Fruit fly (Drosophila melanogaster) whole organism, wandering third instar larva: ENCODE measurements around the gene CG13384.

Experiments used
- Abd-B ChIP-seq: fragments of >200 bp; optimal IDR thresholded peaks from 2 replicates; lab custom pipeline; 2017; ENCODE audit warnings: missing biosample characterization, missing genetic modification characterization
- CG32264 ChIP-seq: fragments of 200-800 bp; sonication (Bioruptor generic); optimal IDR thresholded peaks from 2 replicates; lab custom pipeline; 2016; ENCODE audit warnings: missing biosample characterization, missing genetic modification characterization
- CG9705 ChIP-seq: fragments of 200-800 bp; sonication (Bioruptor generic); optimal IDR thresholded peaks from 2 replicates; lab custom pipeline; 2018; ENCODE audit warnings: missing biosample characterization, mild to moderate bottlenecking, missing genetic modification characterization
- Dfd ChIP-seq: fragments of >200 bp; optimal IDR thresholded peaks from 2 replicates; lab custom pipeline; 2017; ENCODE audit warnings: missing biosample characterization, missing genetic modification characterization
- Dif ChIP-seq: fragments of 200-275, 200-300 bp; sonication (Bioruptor generic); optimal IDR thresholded peaks from 2 replicates; lab custom pipeline; 2018; ENCODE audit warnings: missing biosample characterization, missing genetic modification characterization; ENCODE audit not compliant: partially characterized antibody
- GATAd ChIP-seq: sonication (Bioruptor generic); optimal IDR thresholded peaks from 2 replicates; lab custom pipeline; 2016; ENCODE audit warnings: missing biosample characterization, missing genetic modification characterization
- HLH106 ChIP-seq: fragments of 200-800 bp; optimal IDR thresholded peaks from 3 replicates; lab custom pipeline; 2019; ENCODE audit warnings: missing biosample characterization, mild to moderate bottlenecking, missing genetic modification characterization, moderate library complexity
- Hnf4 ChIP-seq: fragments of 200-800 bp; sonication (Bioruptor generic); optimal IDR thresholded peaks from 2 replicates; lab custom pipeline; 2016; ENCODE audit warnings: missing biosample characterization, mild to moderate bottlenecking, missing genetic modification characterization
- Hr78 ChIP-seq: fragments of >200 bp; optimal IDR thresholded peaks from 2 replicates; lab custom pipeline; 2017; ENCODE audit warnings: missing biosample characterization, missing genetic modification characterization
- Hr83 ChIP-seq: fragments of 200-300 bp; sonication (Bioruptor generic); optimal IDR thresholded peaks from 2 replicates; lab custom pipeline; 2016; ENCODE audit warnings: missing biosample characterization, mild to moderate bottlenecking, missing genetic modification characterization, moderate library complexity; ENCODE audit not compliant: poor library complexity, severe bottlenecking
- Jra ChIP-seq: sonication (Bioruptor generic); optimal IDR thresholded peaks from 2 replicates; lab custom pipeline; 2016; ENCODE audit warnings: missing biosample characterization, missing genetic modification characterization
- Mio ChIP-seq: sonication (Bioruptor generic); optimal IDR thresholded peaks from 2 replicates; lab custom pipeline; 2016; ENCODE audit warnings: missing biosample characterization, missing genetic modification characterization
- Myc ChIP-seq: fragments of >200 bp; optimal IDR thresholded peaks from 2 replicates; lab custom pipeline; 2017
- N ChIP-seq: fragments of >200 bp; optimal IDR thresholded peaks from 2 replicates; lab custom pipeline; 2018; ENCODE audit warnings: missing biosample characterization, missing external identifiers, missing genetic modification characterization
- OdsH ChIP-seq: fragments of 200-800 bp; sonication (Bioruptor generic); optimal IDR thresholded peaks from 2 replicates; lab custom pipeline; 2016; ENCODE audit warnings: missing biosample characterization, mild to moderate bottlenecking, missing genetic modification characterization
- Rel ChIP-seq, 2 experiments: fragments of 200-800 bp; sonication (Bioruptor generic) in 1 of 2; optimal IDR thresholded peaks; 2 replicates in 1 of 2; 3 replicates in 1 of 2; lab custom pipeline; 2016 to 2019; ENCODE audit warnings: mild to moderate bottlenecking in 2 of 2, missing biosample characterization in 2 of 2, missing genetic modification characterization in 2 of 2, moderate library complexity in 1 of 2
- Sp1 ChIP-seq: fragments of 200-800 bp; sonication (Bioruptor generic); optimal IDR thresholded peaks from 3 replicates; lab custom pipeline; 2019; ENCODE audit warnings: missing biosample characterization, mild to moderate bottlenecking, missing genetic modification characterization, moderate library complexity
- Vsx2 ChIP-seq: fragments of 200-300, 225-300 bp; sonication (Bioruptor generic); optimal IDR thresholded peaks from 2 replicates; lab custom pipeline; 2018; ENCODE audit warnings: missing biosample characterization, missing genetic modification characterization; ENCODE audit not compliant: partially characterized antibody
- br ChIP-seq: fragments of 200-800 bp; sonication (Bioruptor generic); optimal IDR thresholded peaks from 2 replicates; lab custom pipeline; 2016; ENCODE audit warnings: missing biosample characterization, missing genetic modification characterization
- brk ChIP-seq: fragments of 200-800 bp; sonication (Bioruptor generic); optimal IDR thresholded peaks from 2 replicates; lab custom pipeline; 2016; ENCODE audit warnings: missing biosample characterization, mild to moderate bottlenecking, missing genetic modification characterization
- dl ChIP-seq, 2 experiments: fragments of 175-275, 200-275 bp in 1 of 2; fragments of 200-275 bp in 1 of 2; sonication (Bioruptor generic); optimal IDR thresholded peaks; lab custom pipeline; 2018; ENCODE audit warnings: mild to moderate bottlenecking in 2 of 2, missing biosample characterization in 2 of 2, missing genetic modification characterization in 2 of 2, moderate library complexity in 2 of 2; ENCODE audit not compliant: partially characterized antibody in 2 of 2, insufficient read depth in 1 of 2
- dmrt93B ChIP-seq: fragments of 200-800 bp; sonication (Bioruptor generic); optimal IDR thresholded peaks from 2 replicates; lab custom pipeline; 2018; ENCODE audit warnings: missing biosample characterization, mild to moderate bottlenecking, missing genetic modification characterization
- dsf ChIP-seq: sonication (Bioruptor generic); optimal IDR thresholded peaks from 2 replicates; lab custom pipeline; 2016; ENCODE audit warnings: missing biosample characterization, missing genetic modification characterization, borderline replicate concordance
- ey ChIP-seq: fragments of 200-800 bp; sonication (Bioruptor generic); optimal IDR thresholded peaks from 2 replicates; lab custom pipeline; 2016; ENCODE audit warnings: missing biosample characterization, missing genetic modification characterization
- foxo ChIP-seq, 2 experiments: fragments of 200-800 bp; sonication (Bioruptor generic); optimal IDR thresholded peaks; 2 replicates in 1 of 2; 3 replicates in 1 of 2; lab custom pipeline; 2016 to 2017; ENCODE audit warnings: missing biosample characterization in 2 of 2, missing genetic modification characterization in 2 of 2
- fru ChIP-seq: fragments of 200-800 bp; sonication (Bioruptor generic); optimal IDR thresholded peaks from 3 replicates; lab custom pipeline; 2016; ENCODE audit warnings: missing biosample characterization, mild to moderate bottlenecking, missing genetic modification characterization
- h ChIP-seq: fragments of 200-800 bp; sonication (Bioruptor generic); optimal IDR thresholded peaks from 3 replicates; lab custom pipeline; 2016; ENCODE audit warnings: missing biosample characterization, mild to moderate bottlenecking, missing genetic modification characterization
- jim ChIP-seq: fragments of 175-275, 200-325 bp; sonication (Bioruptor generic); optimal IDR thresholded peaks from 2 replicates; lab custom pipeline; 2016; ENCODE audit warnings: missing biosample characterization, mild to moderate bottlenecking, missing genetic modification characterization
- lola ChIP-seq: fragments of >200 bp; optimal IDR thresholded peaks from 2 replicates; lab custom pipeline; 2017; ENCODE audit warnings: missing biosample characterization, missing genetic modification characterization
- pan ChIP-seq: fragments of >200 bp; optimal IDR thresholded peaks from 2 replicates; lab custom pipeline; 2017
- psq ChIP-seq: fragments of 200-800 bp; sonication (Bioruptor generic); optimal IDR thresholded peaks from 3 replicates; lab custom pipeline; 2017; ENCODE audit warnings: missing biosample characterization, mild to moderate bottlenecking, missing genetic modification characterization, moderate library complexity
- rgr ChIP-seq: fragments of 200-800 bp; sonication (Bioruptor generic); optimal IDR thresholded peaks from 3 replicates; lab custom pipeline; 2016; ENCODE audit warnings: missing biosample characterization, mild to moderate bottlenecking, missing genetic modification characterization
- sage ChIP-seq: fragments of 200-800 bp; sonication (Bioruptor generic); optimal IDR thresholded peaks from 2 replicates; lab custom pipeline; 2016; ENCODE audit warnings: missing biosample characterization, mild to moderate bottlenecking, missing genetic modification characterization
- sv ChIP-seq: fragments of 200-800 bp; sonication (Bioruptor generic); optimal IDR thresholded peaks from 3 replicates; lab custom pipeline; 2016; ENCODE audit warnings: missing biosample characterization, missing genetic modification characterization
- tai ChIP-seq: sonication (Bioruptor generic); optimal IDR thresholded peaks from 2 replicates; lab custom pipeline; 2016; ENCODE audit warnings: missing biosample characterization, missing genetic modification characterization
- usp ChIP-seq: fragments of >200 bp; optimal IDR thresholded peaks from 2 replicates; lab custom pipeline; 2017; ENCODE audit warnings: missing biosample characterization, missing genetic modification characterization
- woc ChIP-seq: sonication (Bioruptor generic); optimal IDR thresholded peaks from 2 replicates; lab custom pipeline; 2016; ENCODE audit warnings: missing biosample characterization, mild to moderate bottlenecking, missing genetic modification characterization

Gene CG13384

dm6 chr2L:8414887-8415883 is 30.9 kb downstream of the CG13384 start, which contains the start of the genes CG13398 and Akap200:
Gene CG13398 (minus strand): TSS chr2L:8415256.
Gene Akap200 (plus strand): TSS chr2L:8415690.
- TF ChIP-seq Myc (peak; percentile 52), jim (no peak), N (GFP tag; lab: Kevin White, UChicago) (no peak), lola (GFP tag; lab: Kevin White, UChicago) (no peak), Dfd (GFP tag; lab: Kevin White, UChicago) (no peak), Vsx2 (GFP tag; lab: Kevin White, UChicago) (peak; percentile 38), pan (lab: Kevin White, UChicago) (no peak), br (GFP tag; lab: Kevin White, UChicago) (no peak), Dif (GFP tag; lab: Kevin White, UChicago) (peak; percentile 54), Hnf4 (peak; percentile 15), sage (GFP tag; lab: Kevin White, UChicago) (no peak), usp (no peak), tai (no peak), Hr83 (GFP tag; lab: Kevin White, UChicago) (no peak), OdsH (GFP tag; lab: Kevin White, UChicago) (no peak), dmrt93B (GFP tag; lab: Kevin White, UChicago) (no peak), Rel (GFP tag; optimal IDR thresholded peaks at IDR 0.05; lab: Kevin White, UChicago) (no peak), Rel (tag; optimal IDR thresholded peaks at IDR 0.05; lab: Kevin White, UChicago) (peak; percentile 29), foxo (GFP tag; optimal IDR thresholded peaks at IDR 0.05; lab: Kevin White, UChicago) (peak in 1 of 2 experiments; percentile 18), sv (GFP tag; lab: Kevin White, UChicago) (no peak), woc (peak; percentile 76), fru (GFP tag; lab: Kevin White, UChicago) (peak; percentile 33), CG32264 (GFP tag; lab: Kevin White, UChicago) (no peak), Sp1 (GFP tag; lab: Kevin White, UChicago) (peak; percentile 37), Abd-B (GFP tag; lab: Kevin White, UChicago) (no peak), h (peak; percentile 13), HLH106 (tag; lab: Kevin White, UChicago) (peak; percentile 49), rgr (peak; percentile 6), GATAd (no peak), dsf (GFP tag; lab: Kevin White, UChicago) (no peak), Mio (GFP tag; lab: Kevin White, UChicago) (no peak), psq (GFP tag; lab: Kevin White, UChicago) (no peak), Jra (GFP tag; lab: Kevin White, UChicago) (peak; percentile 33), ey (GFP tag; lab: Kevin White, UChicago) (no peak)
- TF ChIP-seq, all 38 proteins: peak for 13

- TF ChIP-seq ey (GFP tag; lab: Kevin White, UChicago) (peak; percentile 81), Hr83 (GFP tag; lab: Kevin White, UChicago) (no peak), rgr (peak; percentile 71), foxo (GFP tag; optimal IDR thresholded peaks at IDR 0.05; lab: Kevin White, UChicago) (peak in 1 of 2 experiments; percentile 84), Dif (GFP tag; lab: Kevin White, UChicago) (peak; percentile 77), br (GFP tag; lab: Kevin White, UChicago) (peak; percentile 73), Dfd (GFP tag; lab: Kevin White, UChicago) (no peak), Hnf4 (peak; percentile 79), lola (GFP tag; lab: Kevin White, UChicago) (no peak), usp (no peak), dmrt93B (GFP tag; lab: Kevin White, UChicago) (peak; percentile 35), sv (GFP tag; lab: Kevin White, UChicago) (no peak), HLH106 (tag; lab: Kevin White, UChicago) (peak; percentile 59), h (peak; percentile 81), CG9705 (GFP tag; lab: Kevin White, UChicago) (peak; percentile 36), Abd-B (GFP tag; lab: Kevin White, UChicago) (no peak), Mio (GFP tag; lab: Kevin White, UChicago) (no peak), psq (GFP tag; lab: Kevin White, UChicago) (peak; percentile 100), Myc (no peak), fru (GFP tag; lab: Kevin White, UChicago) (peak; percentile 84), pan (lab: Kevin White, UChicago) (no peak), tai (no peak), CG32264 (GFP tag; lab: Kevin White, UChicago) (peak; percentile 1), woc (peak; percentile 64), sage (GFP tag; lab: Kevin White, UChicago) (peak; percentile 48), Hr78 (GFP tag; lab: Kevin White, UChicago) (no peak), Sp1 (GFP tag; lab: Kevin White, UChicago) (peak; percentile 67), OdsH (GFP tag; lab: Kevin White, UChicago) (peak; percentile 49), dl (GFP tag; optimal IDR thresholded peaks at IDR 0.05; lab: Kevin White, UChicago; ENCODE audit: insufficient read depth in 1 of 2, partially characterized antibody in 2 of 2) (peak; percentile 83 to 87), jim (no peak), Rel (GFP tag; optimal IDR thresholded peaks at IDR 0.05; lab: Kevin White, UChicago) (no peak), Rel (tag; optimal IDR thresholded peaks at IDR 0.05; lab: Kevin White, UChicago) (peak; percentile 52), Jra (GFP tag; lab: Kevin White, UChicago) (peak; percentile 60), brk (GFP tag; lab: Kevin White, UChicago) (peak; percentile 37), dsf (GFP tag; lab: Kevin White, UChicago) (no peak), GATAd (no peak), N (GFP tag; lab: Kevin White, UChicago) (no peak), Vsx2 (GFP tag; lab: Kevin White, UChicago) (peak; percentile 14)
Measured at dm6 chr2L:8416350-8417046, 32.2 kb downstream of the CG13384 start.
